Fruit fly (Drosophila melanogaster) S2 (cell line): ENCODE results near the gene mRpL17.

Experiments
- CG8478 ChIP-seq: fragments of >200 bp; optimal IDR thresholded peaks from 2 replicates; lab custom pipeline; 2018
- CTCF ChIP-seq, 2 experiments: fragments of >200 bp; optimal IDR thresholded peaks; 2 replicates each; lab custom pipeline; 2018

mRpL17 gene

DNA sequence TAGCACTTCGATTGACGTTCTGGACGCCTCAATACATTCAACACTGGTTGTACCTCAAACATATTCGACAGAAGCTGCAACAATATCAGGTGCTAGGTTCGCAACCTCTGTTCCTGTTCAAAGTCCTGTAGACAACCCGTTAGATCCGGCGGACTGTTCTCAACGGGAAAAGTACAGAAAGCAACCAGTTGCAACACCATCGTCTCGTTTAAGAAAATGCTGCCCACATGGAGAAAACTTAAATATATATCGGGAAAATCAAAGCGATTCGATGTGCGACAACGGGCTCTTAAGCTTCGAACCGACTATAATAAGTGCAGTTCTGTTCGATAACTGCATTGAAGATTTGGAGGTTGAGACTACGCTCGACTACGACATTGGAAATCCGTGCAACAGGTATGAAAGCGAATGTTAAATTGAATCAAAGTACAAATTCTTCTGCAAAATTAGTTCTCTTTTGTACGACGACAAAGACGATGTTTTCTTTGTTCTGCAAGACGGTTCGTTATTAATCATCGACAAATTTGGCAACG, 16.3 kb upstream of the mRpL17 start:
- TF ChIP-seq CTCF (optimal IDR thresholded peaks at IDR 0.05; lab: Kevin White, UChicago) (peak in 1 of 2 experiments; percentile 18), CG8478 (lab: Kevin White, UChicago) (no peak)

DNA sequence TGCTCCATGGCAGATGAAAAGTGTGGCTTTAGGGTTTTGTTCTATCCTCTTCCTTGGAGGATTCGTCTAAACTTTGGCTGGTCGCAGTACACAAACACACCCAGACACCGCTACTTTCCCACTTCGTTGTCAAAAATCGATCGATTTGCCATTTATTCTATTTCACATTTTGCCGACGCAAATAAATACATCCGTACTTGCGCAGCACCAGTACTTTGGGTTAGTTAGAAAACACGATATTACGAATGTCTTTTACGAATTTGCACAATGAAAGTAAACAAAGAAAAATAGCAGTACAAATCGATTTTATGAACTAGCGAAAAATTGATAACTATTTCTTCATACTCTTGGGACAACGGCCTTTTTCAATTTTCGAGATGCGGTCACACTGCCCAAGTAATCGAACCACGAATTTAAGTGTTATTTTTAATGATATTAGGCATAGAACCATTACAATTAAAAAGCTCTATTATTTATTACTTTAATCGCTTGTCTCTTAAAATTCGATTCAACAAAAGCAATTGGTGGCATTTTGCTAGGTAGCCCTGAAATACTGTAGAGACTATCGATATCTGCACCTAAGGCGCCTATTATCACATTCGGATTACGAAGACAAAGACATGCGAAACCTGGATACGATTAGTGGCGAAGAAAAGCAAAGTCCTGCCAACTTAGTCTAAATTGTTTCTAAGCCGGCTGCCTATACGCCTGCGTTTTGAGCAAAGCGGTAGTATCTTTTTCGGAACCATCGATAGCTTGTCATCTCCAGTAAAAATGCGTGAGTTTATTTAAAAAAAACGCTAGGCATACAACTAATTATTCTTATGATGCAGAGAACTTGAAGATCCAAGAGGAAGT, 6.7 kb upstream of the mRpL17 start, which contains the start of the genes DIP2 and wac:
DIP2 (minus strand) TSS at position 337 of the 858 bp plus-strand sequence.
wac (plus strand) TSS at position 559 of the 858 bp plus-strand sequence.
- TF ChIP-seq CTCF (optimal IDR thresholded peaks at IDR 0.05; lab: Kevin White, UChicago) (peak in 1 of 2 experiments; percentile 57), CG8478 (lab: Kevin White, UChicago) (no peak)

DNA sequence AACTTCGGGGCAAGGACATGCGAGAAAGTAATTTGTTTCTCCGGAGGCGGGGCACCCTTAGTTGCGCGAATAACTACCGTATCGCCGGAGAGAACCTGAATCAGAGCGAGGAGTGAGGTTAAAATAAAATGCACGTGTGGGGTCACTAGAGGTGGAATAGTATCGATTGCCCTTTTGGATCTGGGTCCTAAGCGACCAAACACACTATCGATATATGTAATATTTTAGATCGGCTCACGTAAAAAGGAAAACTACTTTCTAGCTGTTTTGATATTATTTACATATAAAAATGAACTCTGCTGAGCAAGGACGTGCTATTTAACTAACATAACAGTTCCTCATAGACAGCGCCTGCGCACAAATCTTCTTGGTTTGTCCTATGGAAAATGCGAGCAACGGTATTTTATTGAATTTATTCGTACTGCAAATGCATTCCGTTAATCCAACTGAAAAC, 1.8 kb upstream of the mRpL17 start:
- TF ChIP-seq CTCF (optimal IDR thresholded peaks at IDR 0.05; lab: Kevin White, UChicago) (no peak), CG8478 (lab: Kevin White, UChicago) (no peak)

DNA sequence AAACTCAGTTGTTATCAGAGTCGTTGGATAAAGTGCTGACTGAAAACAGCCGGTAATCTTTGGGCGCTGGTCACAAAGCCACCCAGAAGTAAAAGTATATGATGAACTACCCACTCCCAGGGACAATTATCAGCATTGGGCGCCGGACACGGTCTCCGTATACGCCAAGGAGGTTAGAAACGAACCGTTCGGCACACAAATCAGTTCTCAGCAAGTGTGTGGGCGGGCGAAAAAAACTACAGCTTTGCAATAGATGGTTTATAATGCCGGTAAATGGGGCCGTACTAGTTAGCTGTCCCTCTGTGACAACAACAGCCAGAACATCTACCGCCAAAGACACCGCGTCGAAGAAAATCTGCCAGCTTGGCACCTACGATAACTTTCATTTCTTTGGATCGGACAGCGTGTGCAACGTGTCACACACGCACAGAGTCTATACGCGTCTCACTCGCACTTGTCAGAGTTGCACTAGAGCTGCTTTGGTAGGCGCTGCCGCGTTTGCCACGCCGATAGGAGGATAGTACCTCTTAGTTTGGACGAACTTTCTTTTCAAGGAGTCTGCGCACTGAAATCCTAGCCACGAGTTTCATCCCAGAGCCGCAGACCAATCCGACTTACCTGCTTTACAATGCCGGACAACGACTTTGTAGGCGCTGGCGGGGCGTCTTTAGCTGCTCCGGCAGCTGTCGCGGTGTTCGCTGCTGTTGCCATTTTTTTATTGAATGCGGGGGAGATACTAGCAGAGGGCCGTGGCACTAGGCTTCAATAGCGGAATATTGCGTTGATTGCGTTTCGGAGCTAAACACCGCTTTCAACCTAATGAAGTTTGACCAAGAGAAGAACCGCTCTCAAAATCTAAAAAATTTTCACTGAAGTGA, 840 bp upstream of the mRpL17 start:
- TF ChIP-seq CTCF (optimal IDR thresholded peaks at IDR 0.05; lab: Kevin White, UChicago), result no peak
- TF ChIP-seq CG8478 (lab: Kevin White, UChicago), result no peak

DNA sequence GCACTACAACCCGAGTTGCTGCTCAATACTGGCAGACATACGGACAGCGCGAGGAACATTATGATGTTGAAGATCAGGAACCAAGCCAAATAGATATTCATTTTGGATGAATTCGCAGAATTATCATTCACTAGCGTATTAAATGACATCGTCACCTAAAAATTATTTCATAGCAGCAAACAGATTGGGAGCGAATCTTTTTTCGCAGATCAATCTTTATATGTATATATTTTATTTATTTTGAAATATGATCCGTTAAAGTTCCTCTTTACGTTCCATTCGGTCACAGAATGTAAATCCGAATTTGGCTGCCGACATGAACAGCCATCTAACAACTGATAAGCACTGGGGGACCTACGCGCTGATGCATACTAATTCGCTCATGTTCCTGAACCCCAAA, 1.2 kb downstream of the mRpL17 start, which contains the start of gene CG34263:
CG34263 (minus strand) TSS at position 101 of the 400 bp plus-strand sequence.
- no peak for TF ChIP-seq CG8478 (lab: Kevin White, UChicago)
- no peak for TF ChIP-seq CTCF (optimal IDR thresholded peaks at IDR 0.05; lab: Kevin White, UChicago)

DNA sequence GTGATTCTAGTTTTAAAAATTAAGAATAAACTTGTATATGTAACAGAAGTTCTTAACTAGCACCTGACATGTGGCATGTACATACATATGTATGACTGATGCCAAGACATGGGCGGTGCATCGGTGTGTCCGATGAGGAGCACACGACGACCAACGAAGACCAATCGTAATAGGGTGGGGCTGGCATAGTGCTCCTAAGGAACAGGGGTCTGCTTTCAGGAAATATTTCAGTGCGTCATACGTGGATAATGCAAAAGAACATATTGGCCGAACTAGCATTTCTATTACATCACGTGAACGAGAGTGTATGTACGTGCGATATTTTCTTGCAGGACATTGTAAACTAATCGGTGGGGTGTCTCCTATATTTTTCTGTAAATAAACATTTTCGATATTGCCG, 2.5 kb downstream of the mRpL17 start, which contains the start of gene miple1:
miple1 (plus strand) TSS at position 217 of the 400 bp plus-strand sequence.
- TF ChIP-seq CTCF (optimal IDR thresholded peaks at IDR 0.05; lab: Kevin White, UChicago) (no peak), CG8478 (lab: Kevin White, UChicago) (no peak)

DNA sequence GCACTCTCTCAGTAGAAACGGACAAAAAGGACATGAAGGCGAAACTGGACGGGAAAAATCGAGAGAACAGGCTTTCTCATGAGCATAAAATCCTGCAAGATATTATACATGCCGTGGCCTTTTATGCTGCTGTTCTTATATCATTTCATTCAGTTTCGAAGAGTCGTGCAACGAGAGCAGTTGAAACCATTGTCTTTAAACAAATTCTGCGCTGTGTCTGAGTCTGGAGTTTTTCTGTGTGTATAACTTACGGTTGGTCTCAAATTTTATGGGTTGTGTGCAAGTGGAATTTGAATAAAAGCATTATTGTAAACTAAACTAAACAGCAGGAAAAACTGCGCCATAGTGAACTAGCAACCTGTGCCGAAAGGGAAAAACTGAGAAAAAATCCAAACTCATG, 3.0 kb downstream of the mRpL17 start:
- TF ChIP-seq CG8478 (lab: Kevin White, UChicago) (no peak), CTCF (optimal IDR thresholded peaks at IDR 0.05; lab: Kevin White, UChicago) (no peak)

DNA sequence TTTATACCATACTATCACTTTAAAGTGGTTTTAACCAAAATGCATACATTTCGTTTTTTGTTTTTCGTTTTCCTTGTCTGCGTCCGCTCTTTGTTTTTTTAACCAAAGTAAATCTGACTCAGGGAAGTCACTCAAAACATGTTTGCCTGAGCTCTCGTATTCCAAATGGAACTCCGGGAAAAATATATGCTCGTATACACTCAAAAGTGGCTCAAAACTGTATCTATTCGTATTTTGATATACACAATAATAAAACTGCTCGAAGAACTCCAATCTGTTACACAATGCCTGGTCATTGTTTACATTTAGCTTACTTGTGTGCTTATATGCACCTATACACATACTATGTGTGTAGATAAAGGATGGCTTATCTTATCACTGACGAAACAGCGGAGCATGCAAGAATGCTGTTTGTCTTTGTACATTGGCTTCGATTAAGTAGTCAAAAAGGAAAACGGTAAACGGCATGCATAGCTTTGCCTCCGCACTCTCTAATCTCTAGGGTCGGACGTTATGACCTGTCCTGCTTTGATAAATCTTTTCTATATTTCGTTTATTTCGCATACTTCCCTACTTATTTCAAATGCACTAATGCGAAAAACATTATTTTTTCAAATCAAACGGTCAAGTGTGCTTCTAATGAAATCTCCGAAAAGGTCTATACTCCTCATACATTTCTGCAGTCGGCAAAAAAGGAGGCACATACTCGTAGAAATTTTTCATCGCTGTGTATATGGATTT, 6.4 kb downstream of the mRpL17 start, which contains the start of gene miple2:
miple2 (plus strand) TSS at position 441 of the 741 bp plus-strand sequence.
- TF ChIP-seq CG8478 (lab: Kevin White, UChicago) (no peak), CTCF (optimal IDR thresholded peaks at IDR 0.05; lab: Kevin White, UChicago) (no peak)

DNA sequence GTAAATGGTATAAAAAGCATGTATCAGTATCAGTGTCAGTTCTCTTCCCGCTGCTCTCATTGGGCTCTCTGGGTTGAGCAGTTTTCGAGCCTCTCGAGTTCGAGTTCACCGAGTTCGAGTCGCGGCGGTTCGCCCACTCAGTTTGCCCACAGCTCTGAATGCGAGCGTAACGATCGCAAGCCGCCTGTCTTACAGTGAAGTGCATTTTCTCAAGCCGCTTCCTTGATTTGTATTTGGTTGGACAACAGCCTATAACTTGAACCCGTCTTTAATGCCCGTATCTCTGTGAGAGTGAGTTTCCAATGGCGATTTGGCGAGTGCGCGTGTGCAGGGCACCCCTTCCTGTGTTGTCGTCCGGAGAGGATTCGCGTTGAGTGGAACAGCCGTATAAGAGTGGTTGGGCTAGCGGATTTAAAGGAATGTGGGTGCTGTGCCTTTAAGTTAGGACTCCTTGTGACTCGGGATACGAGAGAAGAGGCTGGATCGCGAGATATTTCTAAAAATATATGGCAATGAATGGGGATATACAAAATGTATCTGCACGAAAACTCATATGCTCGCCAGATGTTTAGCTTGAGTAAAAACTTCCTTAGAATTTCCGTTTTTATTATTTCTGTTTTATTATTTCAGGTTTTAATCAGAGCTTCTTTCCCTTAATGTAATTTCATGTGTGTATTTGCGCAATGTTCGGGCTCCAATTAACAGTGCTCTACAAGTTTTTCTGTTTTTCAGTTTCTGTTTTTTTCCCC, 7.1 kb downstream of the mRpL17 start:
- TF ChIP-seq CTCF (optimal IDR thresholded peaks at IDR 0.05; lab: Kevin White, UChicago), result no peak
- no peak for TF ChIP-seq CG8478 (lab: Kevin White, UChicago)

DNA sequence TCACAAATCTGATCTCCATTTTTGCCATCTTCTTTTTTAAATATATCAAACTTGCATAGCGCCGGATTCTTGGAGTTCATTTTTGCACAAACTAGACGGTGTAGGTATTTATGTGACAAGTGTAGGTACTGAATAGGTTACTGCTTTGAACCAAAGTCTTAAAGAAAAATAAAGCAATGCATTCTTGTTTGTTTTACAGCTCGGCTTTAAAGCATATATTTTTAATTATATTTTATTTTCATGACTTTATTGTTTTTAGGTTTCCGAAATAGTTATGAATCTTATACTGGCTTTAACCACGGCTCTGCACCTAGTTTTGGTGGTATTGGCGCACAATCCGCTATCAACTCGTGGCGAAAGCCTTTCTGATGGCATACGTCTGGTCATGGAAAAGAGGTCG, 8.7 kb downstream of the mRpL17 start, which contains the start of gene CG32845:
CG32845 (minus strand) TSS at position 101 of the 400 bp plus-strand sequence.
- no peak for TF ChIP-seq CTCF (optimal IDR thresholded peaks at IDR 0.05; lab: Kevin White, UChicago)

DNA sequence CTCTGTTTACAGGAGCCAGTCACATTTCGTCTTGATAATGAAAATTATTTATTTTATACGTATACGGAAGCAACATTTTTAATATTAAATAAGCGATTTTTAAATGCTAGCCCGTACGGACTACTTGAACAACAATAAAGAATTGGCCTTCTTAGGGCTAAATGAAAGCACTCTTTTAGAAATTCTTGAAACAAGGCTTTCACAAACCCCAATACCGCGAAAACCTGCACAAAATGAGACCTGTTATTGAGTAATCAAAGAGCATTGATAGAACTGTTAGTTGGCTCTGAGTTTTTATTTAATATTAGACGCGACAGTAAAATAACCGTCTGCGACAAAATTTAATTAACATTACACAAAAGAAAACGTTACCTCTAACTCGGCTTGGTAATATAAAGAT, 10.3 kb downstream of the mRpL17 start, which contains the start of gene ttm2:
ttm2 (plus strand) TSS at position 301 of the 400 bp plus-strand sequence.
- TF ChIP-seq CG8478 (lab: Kevin White, UChicago) (no peak), CTCF (optimal IDR thresholded peaks at IDR 0.05; lab: Kevin White, UChicago) (no peak)

DNA sequence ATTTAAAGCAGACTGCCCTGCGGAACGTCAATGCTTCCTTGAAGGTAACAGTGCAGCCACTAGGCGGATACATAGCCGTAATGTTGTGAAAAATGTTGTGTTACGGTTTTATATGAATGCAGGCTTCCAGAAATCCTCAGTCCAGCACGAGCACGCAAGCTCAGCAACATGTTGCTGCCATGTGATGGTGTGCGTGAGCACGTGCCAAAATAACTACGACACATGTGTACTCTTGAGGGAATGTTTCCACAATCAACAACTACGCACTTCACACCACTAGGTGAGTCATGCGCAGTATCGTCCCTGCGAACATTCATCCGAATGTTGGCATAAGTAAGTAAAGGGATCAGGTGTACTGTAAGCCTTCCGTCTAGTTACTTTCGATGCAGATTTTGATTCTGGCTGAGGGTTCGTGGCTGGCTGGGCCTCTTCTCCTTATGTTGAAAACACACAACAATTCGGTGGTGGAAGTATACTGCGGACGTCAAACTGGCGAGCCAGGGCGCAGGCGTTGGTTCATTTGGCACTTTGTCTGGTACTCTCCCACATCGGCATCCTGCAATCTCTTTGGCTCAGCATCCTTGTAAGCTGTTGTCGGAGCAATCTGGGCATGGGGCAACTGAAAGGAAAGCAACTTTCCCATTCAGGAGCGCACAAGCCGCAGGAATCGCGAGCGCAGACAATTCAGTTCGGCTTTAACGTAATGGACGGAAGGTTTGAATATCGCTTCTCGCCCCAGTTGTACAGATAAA, 12.3 kb downstream of the mRpL17 start, which contains the start of gene RhoGEF3:
RhoGEF3 (plus strand) TSS at position 702 of the 752 bp plus-strand sequence.
- TF ChIP-seq CG8478 (lab: Kevin White, UChicago) (no peak), CTCF (optimal IDR thresholded peaks at IDR 0.05; lab: Kevin White, UChicago) (no peak)
